Worm (Caenorhabditis elegans) whole organism, L2 larva: ENCODE measurements around the gene F07G11.4.

ENCODE experiments used
- aly-2 ChIP-seq: fragments of 150-350 bp; optimal IDR thresholded peaks from 2 replicates; lab custom pipeline; 2014; ENCODE audit warnings: missing biosample characterization, missing genetic modification characterization
- ama-1 ChIP-seq: fragments of 150-350 bp; optimal IDR thresholded peaks from 2 replicates; lab custom pipeline; 2018; ENCODE audit warnings: inconsistent platforms
- ceh-16 ChIP-seq: fragments of 150-350 bp; optimal IDR thresholded peaks from 2 replicates; lab custom pipeline; 2014; ENCODE audit warnings: missing biosample characterization, missing genetic modification characterization
- elt-3 ChIP-seq: sonication (generic microtip); optimal IDR thresholded peaks from 2 replicates; lab custom pipeline; 2017; ENCODE audit warnings: missing biosample characterization, missing genetic modification characterization
- fos-1 ChIP-seq: fragments of 150-350 bp; optimal IDR thresholded peaks from 2 replicates; lab custom pipeline; 2014; ENCODE audit warnings: missing biosample characterization, missing genetic modification characterization
- lin-39 ChIP-seq: fragments of 150-350 bp; optimal IDR thresholded peaks from 2 replicates; lab custom pipeline; 2014; ENCODE audit warnings: missing biosample characterization, missing genetic modification reagents, missing genetic modification characterization
- mdl-1 ChIP-seq, 2 experiments: fragments of 150-350 bp in 1 of 2; sonication (generic microtip) in 1 of 2; optimal IDR thresholded peaks; 2 replicates each; lab custom pipeline; 2017; ENCODE audit warnings: missing biosample characterization in 2 of 2, missing genetic modification characterization in 2 of 2
- nhr-12 ChIP-seq: fragments of 150-350 bp; optimal IDR thresholded peaks from 2 replicates; lab custom pipeline; 2014; ENCODE audit warnings: missing biosample characterization, missing genetic modification characterization
- nhr-23 ChIP-seq: fragments of 150-350 bp; optimal IDR thresholded peaks from 2 replicates; lab custom pipeline; 2014; ENCODE audit warnings: missing biosample characterization, missing genetic modification reagents, missing genetic modification characterization
- nhr-77 ChIP-seq: fragments of 150-350 bp; optimal IDR thresholded peaks from 2 replicates; lab custom pipeline; 2014; ENCODE audit warnings: missing biosample characterization, missing genetic modification characterization
- snpc-4 ChIP-seq: fragments of 150-350 bp; optimal IDR thresholded peaks from 2 replicates; lab custom pipeline; 2014; ENCODE audit warnings: missing biosample characterization, missing genetic modification characterization

DNA sequence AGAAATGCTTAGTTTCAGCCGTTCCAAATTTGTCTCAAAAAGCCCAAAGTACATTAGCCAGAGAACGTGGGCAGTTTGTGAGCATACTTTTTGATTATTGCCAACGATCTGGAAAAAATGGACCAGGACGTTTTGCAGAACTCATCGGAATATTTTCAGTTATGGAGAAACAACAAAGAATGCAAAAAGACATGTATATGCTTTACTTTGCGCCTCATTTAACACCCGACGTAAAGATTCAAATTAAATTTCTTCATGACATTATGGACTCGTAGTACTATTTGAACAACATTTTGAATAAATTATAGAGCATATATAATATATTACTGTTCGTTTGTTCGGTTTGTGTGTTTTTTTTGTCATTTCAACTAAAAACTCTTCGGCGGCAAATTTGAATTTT is 48.4 kb upstream of the F07G11.4 start, which contains the start of gene srh-244:
- TF ChIP-seq elt-3 (tag; lab: Kevin White, UChicago) (no peak), mdl-1 (tag; optimal IDR thresholded peaks at IDR 0.05; lab: Kevin White, UChicago) (no peak), ceh-16 (tag; lab: Kevin White, UChicago) (no peak), fos-1 (tag; lab: Kevin White, UChicago) (no peak), ama-1 (lab: Kevin White, UChicago) (no peak), snpc-4 (tag; lab: Kevin White, UChicago) (no peak), nhr-12 (no peak), nhr-23 (tag; lab: Kevin White, UChicago) (no peak), nhr-77 (tag; lab: Kevin White, UChicago) (no peak), aly-2 (no peak), lin-39 (tag; lab: Kevin White, UChicago) (no peak)
